Worm (Caenorhabditis elegans) whole organism, L2 larva: ENCODE results near the gene zig-10.

Source experiments
- aly-2 ChIP-seq: fragments of 150-350 bp; optimal IDR thresholded peaks from 2 replicates; lab custom pipeline; 2014; ENCODE audit warnings: missing biosample characterization, missing genetic modification characterization
- ceh-16 ChIP-seq: fragments of 150-350 bp; optimal IDR thresholded peaks from 2 replicates; lab custom pipeline; 2014; ENCODE audit warnings: missing biosample characterization, missing genetic modification characterization
- elt-1 ChIP-seq: fragments of 150-350 bp; optimal IDR thresholded peaks from 2 replicates; lab custom pipeline; 2014; ENCODE audit warnings: missing biosample characterization, missing genetic modification characterization
- lin-11 ChIP-seq: fragments of 150-350 bp; sonication (generic microtip); optimal IDR thresholded peaks from 2 replicates; lab custom pipeline; 2014; ENCODE audit warnings: missing biosample characterization, missing genetic modification characterization, inconsistent platforms, mixed read lengths
- lin-13 ChIP-seq: fragments of 150-350 bp; optimal IDR thresholded peaks from 2 replicates; lab custom pipeline; 2014; ENCODE audit warnings: missing biosample characterization, missing genetic modification reagents, missing genetic modification characterization
- mdl-1 ChIP-seq, 2 experiments: fragments of 150-350 bp in 1 of 2; sonication (generic microtip) in 1 of 2; optimal IDR thresholded peaks; 2 replicates each; lab custom pipeline; 2017; ENCODE audit warnings: missing biosample characterization in 2 of 2, missing genetic modification characterization in 2 of 2
- nhr-10 ChIP-seq: sonication (generic microtip); optimal IDR thresholded peaks from 2 replicates; lab custom pipeline; 2017; ENCODE audit warnings: missing biosample characterization, missing genetic modification characterization
- nhr-12 ChIP-seq: fragments of 150-350 bp; optimal IDR thresholded peaks from 2 replicates; lab custom pipeline; 2014; ENCODE audit warnings: missing biosample characterization, missing genetic modification characterization
- nhr-237 ChIP-seq: fragments of 150-350 bp; optimal IDR thresholded peaks from 2 replicates; lab custom pipeline; 2014; ENCODE audit warnings: missing biosample characterization, missing genetic modification characterization
- skn-1 ChIP-seq: sonication (generic microtip); optimal IDR thresholded peaks from 2 replicates; lab custom pipeline; 2017; ENCODE audit warnings: missing biosample characterization, missing genetic modification characterization
- unc-39 ChIP-seq: fragments of 150-350 bp; optimal IDR thresholded peaks from 2 replicates; lab custom pipeline; 2014; ENCODE audit warnings: missing biosample characterization, missing genetic modification characterization

DNA sequence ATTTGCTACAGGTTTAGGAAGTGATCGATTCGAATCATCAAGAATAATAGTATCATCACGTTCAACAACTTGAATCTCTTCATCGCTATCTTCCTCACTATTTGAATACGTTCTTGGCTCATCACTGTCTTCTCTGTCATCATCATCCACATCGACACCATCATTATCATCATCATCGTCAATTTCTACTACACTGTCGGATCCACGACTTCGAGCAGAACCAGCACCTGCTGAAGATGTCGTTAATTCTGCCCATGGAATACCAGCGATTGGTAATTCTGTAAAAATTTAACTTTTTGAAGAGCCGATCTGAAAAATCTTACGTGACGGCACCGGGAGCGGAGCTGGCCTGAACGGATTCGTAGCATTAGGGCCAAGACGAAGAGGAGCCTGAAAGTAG lies 48.5 kb upstream of the zig-10 start:
- TF ChIP-seq aly-2 (tag; lab: Kevin White, UChicago) (no peak), lin-13 (GFP tag; lab: Kevin White, UChicago) (no peak), skn-1 (tag; lab: Kevin White, UChicago) (no peak), lin-11 (no peak), nhr-10 (tag; lab: Kevin White, UChicago) (no peak), nhr-237 (tag; lab: Kevin White, UChicago) (no peak), mdl-1 (tag; optimal IDR thresholded peaks at IDR 0.05; lab: Kevin White, UChicago) (no peak), nhr-12 (no peak), elt-1 (tag; lab: Kevin White, UChicago) (no peak), unc-39 (tag; lab: Kevin White, UChicago) (no peak), ceh-16 (tag; lab: Kevin White, UChicago) (no peak)
